Worm (Caenorhabditis elegans): ENCODE data around the gene C44C10.11.

DNA sequence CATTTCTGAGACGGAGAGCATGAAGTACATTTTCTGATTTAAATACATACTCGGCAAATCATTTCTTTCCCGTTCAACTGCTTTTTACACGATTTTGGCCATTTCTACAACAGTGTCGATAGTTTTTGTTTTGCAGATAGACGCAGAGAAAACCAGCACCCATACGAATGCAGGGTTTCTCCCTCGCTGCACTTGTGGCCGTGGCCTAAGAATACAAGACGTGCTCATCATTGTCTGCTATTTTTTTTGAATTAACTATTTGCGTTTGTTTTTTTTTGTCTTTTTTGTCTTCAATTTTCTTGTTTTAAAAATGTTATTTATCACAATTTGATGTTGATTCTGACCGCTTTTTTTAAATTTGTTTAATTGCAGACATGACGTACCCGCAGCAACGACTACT lies 17.1 kb downstream of the C44C10.11 start, which contains the start of gene smcl-1:
- no peak for TF ChIP-seq C34B4.2 (tag; optimal IDR thresholded peaks at IDR 0.05)
- no peak for TF ChIP-seq snpc-4 (tag; optimal IDR thresholded peaks at IDR 0.05)
- TF ChIP-seq nhr-76 (tag; optimal IDR thresholded peaks at IDR 0.05) = no peak
- no peak for TF ChIP-seq elt-3 (tag; optimal IDR thresholded peaks at IDR 0.05)
- no peak for TF ChIP-seq ama-1 (optimal IDR thresholded peaks at IDR 0.05)
- TF ChIP-seq C04F5.9 (tag; optimal IDR thresholded peaks at IDR 0.05) = no peak
- no peak for TF ChIP-seq lin-13 (GFP tag; optimal IDR thresholded peaks at IDR 0.05)
- TF ChIP-seq mep-1 (tag; optimal IDR thresholded peaks at IDR 0.05) = peak; percentile 8
- TF ChIP-seq egl-27 (tag; optimal IDR thresholded peaks at IDR 0.05) = no peak
- TF ChIP-seq aha-1 (tag; optimal IDR thresholded peaks at IDR 0.05) = no peak
